Worm (Caenorhabditis elegans) whole organism, L3 larva: ENCODE measurements around the gene glb-28.

ENCODE experiments used
- R02D3.7 ChIP-seq: fragments of 150-350 bp; optimal IDR thresholded peaks from 2 replicates; lab custom pipeline; 2014; ENCODE audit warnings: missing biosample characterization, missing genetic modification characterization
- ZK546.5 ChIP-seq: sonication (generic microtip); optimal IDR thresholded peaks from 2 replicates; lab custom pipeline; 2017; ENCODE audit warnings: missing biosample characterization, missing genetic modification characterization
- aly-2 ChIP-seq: fragments of 150-350 bp; optimal IDR thresholded peaks from 2 replicates; lab custom pipeline; 2014; ENCODE audit warnings: missing biosample characterization, missing genetic modification characterization
- ama-1 ChIP-seq: fragments of 150-350 bp; optimal IDR thresholded peaks from 2 replicates; lab custom pipeline; 2018
- ceh-16 ChIP-seq: sonication (generic microtip); optimal IDR thresholded peaks from 2 replicates; lab custom pipeline; 2017; ENCODE audit warnings: missing biosample characterization, missing genetic modification characterization
- ceh-82 ChIP-seq: fragments of 150-350 bp; optimal IDR thresholded peaks from 2 replicates; lab custom pipeline; 2014; ENCODE audit warnings: missing biosample characterization, missing genetic modification characterization
- ceh-9 ChIP-seq: sonication (generic microtip); optimal IDR thresholded peaks from 2 replicates; lab custom pipeline; 2018; ENCODE audit warnings: missing biosample characterization, missing genetic modification characterization
- daf-12 ChIP-seq: fragments of 150-350 bp; optimal IDR thresholded peaks from 2 replicates; lab custom pipeline; 2014; ENCODE audit warnings: missing biosample characterization, missing genetic modification reagents, missing genetic modification characterization
- egl-27 ChIP-seq: sonication (generic microtip); optimal IDR thresholded peaks from 4 replicates; lab custom pipeline; 2017; ENCODE audit warnings: missing biosample characterization, missing genetic modification reagents, missing genetic modification characterization
- egl-5 ChIP-seq: fragments of 150-350 bp; optimal IDR thresholded peaks from 2 replicates; lab custom pipeline; 2017; ENCODE audit warnings: missing biosample characterization, missing genetic modification reagents, missing genetic modification characterization, inconsistent platforms
- elt-1 ChIP-seq: fragments of 150-350 bp; optimal IDR thresholded peaks from 2 replicates; lab custom pipeline; 2014; ENCODE audit warnings: missing biosample characterization, missing genetic modification characterization
- elt-2 ChIP-seq: sonication (generic microtip); optimal IDR thresholded peaks from 2 replicates; lab custom pipeline; 2016; ENCODE audit warnings: missing genetic modification reagents, mild to moderate bottlenecking, missing genetic modification characterization, missing compliant biosample characterization
- elt-3 ChIP-seq, 3 experiments: fragments of 150-350 bp in 1 of 3; sonication (generic microtip) in 2 of 3; optimal IDR thresholded peaks; 2 replicates in 2 of 3; 4 replicates in 1 of 3; lab custom pipeline; 2014 to 2017; ENCODE audit warnings: missing biosample characterization in 3 of 3, missing genetic modification characterization in 3 of 3
- fkh-10 ChIP-seq: sonication (generic microtip); optimal IDR thresholded peaks from 2 replicates; lab custom pipeline; 2017; ENCODE audit warnings: missing biosample characterization, missing genetic modification reagents, missing genetic modification characterization
- fkh-2 ChIP-seq: fragments of 150-350 bp; optimal IDR thresholded peaks from 2 replicates; lab custom pipeline; 2014; ENCODE audit warnings: missing biosample characterization, missing genetic modification reagents, missing genetic modification characterization
- fos-1 ChIP-seq: fragments of 150-350 bp; optimal IDR thresholded peaks from 2 replicates; lab custom pipeline; 2014; ENCODE audit warnings: missing biosample characterization, missing genetic modification characterization
- hmg-11 ChIP-seq: sonication (generic microtip); optimal IDR thresholded peaks from 2 replicates; lab custom pipeline; 2016; ENCODE audit warnings: missing genetic modification characterization, missing compliant biosample characterization
- jun-1 ChIP-seq: fragments of 150-350 bp; optimal IDR thresholded peaks from 2 replicates; lab custom pipeline; 2014; ENCODE audit warnings: missing biosample characterization, missing genetic modification reagents, missing genetic modification characterization
- lin-15B ChIP-seq: fragments of 150-350 bp; optimal IDR thresholded peaks from 2 replicates; lab custom pipeline; 2014; ENCODE audit warnings: missing biosample characterization, missing genetic modification characterization
- lin-39 ChIP-seq: fragments of 150-350 bp; optimal IDR thresholded peaks from 2 replicates; lab custom pipeline; 2018; ENCODE audit warnings: missing biosample characterization, missing genetic modification reagents, missing genetic modification characterization
- lsy-12 ChIP-seq: sonication (generic microtip); optimal IDR thresholded peaks from 2 replicates; lab custom pipeline; 2016; ENCODE audit warnings: mild to moderate bottlenecking, missing genetic modification characterization, missing compliant biosample characterization
- mdl-1 ChIP-seq: fragments of 150-350 bp; optimal IDR thresholded peaks from 2 replicates; lab custom pipeline; 2014; ENCODE audit warnings: missing biosample characterization, missing genetic modification characterization
- mml-1 ChIP-seq: fragments of 150-350 bp; sonication (generic microtip); optimal IDR thresholded peaks from 3 replicates; lab custom pipeline; 2014; ENCODE audit warnings: missing biosample characterization, missing genetic modification characterization
- nfya-1 ChIP-seq: sonication (generic microtip); optimal IDR thresholded peaks from 2 replicates; lab custom pipeline; 2017; ENCODE audit warnings: missing genetic modification characterization, mild to moderate bottlenecking, missing compliant biosample characterization, antibody characterized with exemption, moderate library complexity; ENCODE audit not compliant: insufficient read depth
- nhr-11 ChIP-seq: fragments of 150-350 bp; optimal IDR thresholded peaks from 2 replicates; lab custom pipeline; 2014; ENCODE audit warnings: missing biosample characterization, missing genetic modification characterization
- nhr-12 ChIP-seq: fragments of 150-350 bp; optimal IDR thresholded peaks from 2 replicates; lab custom pipeline; 2014; ENCODE audit warnings: missing biosample characterization, missing genetic modification characterization
- nhr-23 ChIP-seq: fragments of 150-350 bp; optimal IDR thresholded peaks from 2 replicates; lab custom pipeline; 2014; ENCODE audit warnings: missing biosample characterization, missing genetic modification reagents, missing genetic modification characterization
- nhr-237 ChIP-seq: fragments of 150-350 bp; optimal IDR thresholded peaks from 2 replicates; lab custom pipeline; 2014; ENCODE audit warnings: missing biosample characterization, missing genetic modification characterization
- nhr-25 ChIP-seq: sonication (generic microtip); optimal IDR thresholded peaks from 2 replicates; lab custom pipeline; 2017; ENCODE audit warnings: missing biosample characterization, missing genetic modification characterization
- nhr-67 ChIP-seq: fragments of 150-350 bp; optimal IDR thresholded peaks from 2 replicates; lab custom pipeline; 2014; ENCODE audit warnings: missing biosample characterization, missing genetic modification characterization
- nhr-76 ChIP-seq: fragments of 150-350 bp; sonication (generic microtip); optimal IDR thresholded peaks from 5 replicates; lab custom pipeline; 2014; ENCODE audit warnings: missing biosample characterization, missing genetic modification characterization
- nhr-77 ChIP-seq: fragments of 150-350 bp; optimal IDR thresholded peaks from 2 replicates; lab custom pipeline; 2014; ENCODE audit warnings: missing biosample characterization, missing genetic modification characterization
- sea-2 ChIP-seq: fragments of 150-350 bp; sonication (generic microtip); optimal IDR thresholded peaks from 4 replicates; lab custom pipeline; 2014; ENCODE audit warnings: missing biosample characterization, missing genetic modification reagents, missing genetic modification characterization
- skn-1 ChIP-seq: fragments of 150-350 bp; optimal IDR thresholded peaks from 2 replicates; lab custom pipeline; 2014; ENCODE audit warnings: missing biosample characterization, missing genetic modification characterization
- snpc-4 ChIP-seq: fragments of 150-350 bp; optimal IDR thresholded peaks from 2 replicates; lab custom pipeline; 2014; ENCODE audit warnings: missing biosample characterization, missing genetic modification characterization
- tbx-2 ChIP-seq: sonication (generic microtip); optimal IDR thresholded peaks from 2 replicates; lab custom pipeline; 2016; ENCODE audit warnings: mild to moderate bottlenecking, missing genetic modification characterization, missing compliant biosample characterization
- unc-39 ChIP-seq: sonication (generic microtip); optimal IDR thresholded peaks from 4 replicates; lab custom pipeline; 2017; ENCODE audit warnings: missing biosample characterization, missing genetic modification characterization
- unc-62 ChIP-seq: fragments of 150-350 bp; sonication (generic microtip); optimal IDR thresholded peaks from 4 replicates; lab custom pipeline; 2014; ENCODE audit warnings: missing biosample characterization, missing genetic modification reagents, missing genetic modification characterization
- ztf-11 ChIP-seq: fragments of 150-350 bp; optimal IDR thresholded peaks from 2 replicates; lab custom pipeline; 2014; ENCODE audit warnings: missing biosample characterization, missing genetic modification characterization
- ztf-4 ChIP-seq: fragments of 150-350 bp; optimal IDR thresholded peaks from 2 replicates; lab custom pipeline; 2014; ENCODE audit warnings: missing biosample characterization, missing genetic modification characterization

The glb-28 gene

DNA sequence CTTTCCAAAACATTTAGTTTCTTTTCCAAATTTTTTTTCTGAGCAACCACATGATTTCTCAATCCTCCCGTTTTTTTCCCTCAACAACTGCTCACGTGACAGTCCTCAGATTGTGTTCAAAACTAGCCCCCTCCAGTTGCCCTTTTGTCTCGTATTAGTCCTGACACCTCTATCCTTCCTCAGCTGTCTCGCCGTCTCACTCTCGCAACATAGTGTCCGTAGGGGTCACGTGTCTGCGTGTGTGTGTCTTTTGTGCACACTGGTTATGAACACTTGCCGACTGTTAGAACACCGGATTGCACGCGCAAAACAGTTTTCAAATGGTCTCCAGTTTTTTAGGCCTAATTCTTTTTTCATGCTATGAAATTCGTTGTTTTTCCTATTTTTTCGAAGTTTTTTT is 48.2 kb upstream of the glb-28 start (continued):
- TF ChIP-seq nhr-11 (tag; lab: Kevin White, UChicago) (peak; percentile 22), elt-1 (tag; lab: Kevin White, UChicago) (peak; percentile 30)

- no peak for TF ChIP-seq fos-1 (tag; lab: Kevin White, UChicago)
- TF ChIP-seq nhr-237 (tag; lab: Kevin White, UChicago), result no peak
- peak; percentile 59 for TF ChIP-seq snpc-4
- TF ChIP-seq mml-1 (tag; lab: Kevin White, UChicago), result no peak
- TF ChIP-seq aly-2 (tag; lab: Kevin White, UChicago), result no peak
- no peak for TF ChIP-seq nhr-12 (tag; lab: Kevin White, UChicago)
- no peak for TF ChIP-seq unc-62
- TF ChIP-seq ceh-16, result no peak
Observed at ce11 chrX:15362152-15362922, 45.3 kb upstream of the glb-28 start.

ce11 chrX:15355603-15356002 is 38.6 kb upstream of the glb-28 start:
- TF ChIP-seq nfya-1 (tag; lab: Kevin White, UChicago) (peak; percentile 31), hmg-11 (tag; lab: Kevin White, UChicago) (peak; percentile 24), nhr-23 (tag; lab: Kevin White, UChicago) (no peak), skn-1 (tag; lab: Kevin White, UChicago) (peak; percentile 23)

- TF ChIP-seq nfya-1 (tag; lab: Kevin White, UChicago) (no peak), aly-2 (tag; lab: Kevin White, UChicago) (no peak), nhr-76 (tag; lab: Kevin White, UChicago) (no peak), fkh-2 (tag; lab: Kevin White, UChicago) (no peak), ceh-16 (no peak), mml-1 (tag; lab: Kevin White, UChicago) (no peak), lsy-12 (no peak), nhr-237 (tag; lab: Kevin White, UChicago) (no peak), ztf-11 (tag; lab: Kevin White, UChicago) (no peak), unc-39 (no peak)
Observed at ce11 chrX:15354938-15355337, 37.9 kb upstream of the glb-28 start, which contains the start of gene nfki-1. Gene nfki-1, plus strand, starts transcription at chrX:15355238.

DNA sequence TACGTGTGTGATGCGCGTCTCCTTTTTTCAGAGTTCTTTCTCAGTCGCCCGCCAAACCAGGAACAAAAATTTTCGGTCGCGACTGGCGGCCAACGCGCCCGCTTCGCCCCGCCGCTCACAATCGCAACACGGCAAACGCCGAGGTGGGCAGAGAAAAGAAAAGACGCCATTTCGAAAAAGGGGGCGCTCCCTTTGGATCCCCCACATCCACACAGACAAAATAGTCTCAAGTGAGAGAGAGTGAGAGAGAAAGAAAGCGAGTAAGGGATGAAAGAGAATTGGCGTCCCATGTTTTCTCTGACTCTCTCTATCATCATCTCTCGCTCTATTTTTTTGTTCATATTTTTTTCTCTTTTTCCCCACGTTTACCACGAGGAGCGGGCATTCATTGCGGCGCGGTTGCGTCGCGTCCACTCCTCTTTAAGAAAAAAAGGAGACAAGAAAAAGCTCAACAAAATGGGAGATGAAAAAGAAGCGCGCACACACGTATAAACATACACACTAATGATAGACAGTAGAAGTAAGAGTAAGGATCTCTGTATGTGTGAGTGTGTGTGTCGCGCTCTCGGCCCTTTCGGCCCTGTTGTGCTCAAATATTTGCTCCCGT is 36.9 kb upstream of the glb-28 start:
- TF ChIP-seq fkh-10 (peak; percentile 40), daf-12 (tag; lab: Kevin White, UChicago) (no peak), elt-3 (tag; optimal IDR thresholded peaks at IDR 0.05; lab: Kevin White, UChicago) (no peak), elt-2 (tag; lab: Kevin White, UChicago) (peak; percentile 55), nhr-76 (tag; lab: Kevin White, UChicago) (no peak), lsy-12 (peak; percentile 61), skn-1 (tag; lab: Kevin White, UChicago) (peak; percentile 72), tbx-2 (tag; lab: Kevin White, UChicago) (peak; percentile 74), nhr-25 (tag; lab: Kevin White, UChicago) (peak; percentile 63), elt-1 (tag; lab: Kevin White, UChicago) (peak; percentile 49), ztf-11 (tag; lab: Kevin White, UChicago) (no peak), ZK546.5 (tag; lab: Kevin White, UChicago) (no peak), jun-1 (tag; lab: Kevin White, UChicago) (peak; percentile 84), ceh-9 (tag; lab: Kevin White, UChicago) (no peak), lin-15B (tag; lab: Kevin White, UChicago) (peak; percentile 66), hmg-11 (tag; lab: Kevin White, UChicago) (peak; percentile 92), lin-39 (tag; lab: Kevin White, UChicago) (peak; percentile 79), sea-2 (no peak), nfya-1 (tag; lab: Kevin White, UChicago) (peak; percentile 89), egl-27 (peak; percentile 37), nhr-67 (tag; lab: Kevin White, UChicago) (no peak), ceh-16 (peak; percentile 39), mdl-1 (tag; lab: Kevin White, UChicago) (peak; percentile 84), mml-1 (tag; lab: Kevin White, UChicago) (no peak), nhr-77 (tag; lab: Kevin White, UChicago) (no peak), R02D3.7 (peak; percentile 40), unc-39 (no peak), nhr-237 (tag; lab: Kevin White, UChicago) (no peak), ztf-4 (no peak), nhr-11 (tag; lab: Kevin White, UChicago) (peak; percentile 80), ama-1 (lab: Kevin White, UChicago) (peak; percentile 63), ceh-82 (tag; lab: Kevin White, UChicago) (peak; percentile 74), fkh-2 (tag; lab: Kevin White, UChicago) (peak; percentile 31), egl-5 (tag; lab: Kevin White, UChicago) (peak; percentile 82), aly-2 (tag; lab: Kevin White, UChicago) (no peak), snpc-4 (peak; percentile 63), nhr-23 (tag; lab: Kevin White, UChicago) (peak; percentile 75)
